Fruit fly (Drosophila melanogaster) whole organism, prepupa: ENCODE results near the gene bi.
A peak's percentile ranks its signal among the peaks of the same experiment; 100 is the strongest.

Experiments
- CG10631 ChIP-seq: fragments of 200-800 bp; sonication (Bioruptor generic); optimal IDR thresholded peaks from 2 replicates; lab custom pipeline; 2016; ENCODE audit warnings: missing biosample characterization, missing genetic modification characterization
- CG10669 ChIP-seq: fragments of 200-800 bp; sonication (Bioruptor generic); optimal IDR thresholded peaks from 3 replicates; lab custom pipeline; 2018; ENCODE audit warnings: missing biosample characterization, mild to moderate bottlenecking, missing genetic modification characterization, moderate library complexity
- CG11294 ChIP-seq: fragments of 200-800 bp; sonication (Bioruptor generic); IDR thresholded peaks from 2 replicates; pipeline ENCODE4 v1.3.6; 2022; ENCODE audit warnings: missing biosample characterization, missing genetic modification characterization
- CG11902 ChIP-seq: fragments of 200-800 bp; sonication (Bioruptor generic); optimal IDR thresholded peaks from 3 replicates; lab custom pipeline; 2016; ENCODE audit warnings: missing biosample characterization, missing genetic modification characterization
- CG15336 ChIP-seq: fragments of 200-800 bp; sonication (Bioruptor generic); IDR thresholded peaks from 2 replicates; pipeline ENCODE4 v1.3.6; 2022; ENCODE audit warnings: missing biosample characterization, missing genetic modification characterization
- CG1621 ChIP-seq: fragments of 200-800 bp; sonication (Bioruptor generic); optimal IDR thresholded peaks from 3 replicates; lab custom pipeline; 2018; ENCODE audit warnings: missing biosample characterization, mild to moderate bottlenecking, missing genetic modification characterization
- CG16779 ChIP-seq: fragments of 200-800 bp; sonication (Bioruptor generic); optimal IDR thresholded peaks from 3 replicates; lab custom pipeline; 2017; ENCODE audit warnings: missing biosample characterization, mild to moderate bottlenecking, missing genetic modification characterization
- CG3032 ChIP-seq: fragments of 200-800 bp; optimal IDR thresholded peaks from 2 replicates; lab custom pipeline; 2019; ENCODE audit warnings: missing biosample characterization, mild to moderate bottlenecking, missing genetic modification characterization, moderate library complexity
- CG34406 ChIP-seq: fragments of 200-800 bp; sonication (Bioruptor generic); optimal IDR thresholded peaks from 3 replicates; lab custom pipeline; 2016; ENCODE audit warnings: missing biosample characterization, missing genetic modification characterization
- CG3919 ChIP-seq: fragments of 200-800 bp; sonication (Bioruptor generic); optimal IDR thresholded peaks from 3 replicates; lab custom pipeline; 2016; ENCODE audit warnings: missing biosample characterization, missing genetic modification characterization
- CG4318 ChIP-seq: fragments of 200-800 bp; sonication (Bioruptor generic); optimal IDR thresholded peaks from 3 replicates; lab custom pipeline; 2017; ENCODE audit warnings: missing biosample characterization, mild to moderate bottlenecking, missing genetic modification characterization
- CG6163 ChIP-seq: fragments of 200-800 bp; sonication (Bioruptor generic); IDR thresholded peaks from 3 replicates; pipeline ENCODE4 v1.3.6; 2022; ENCODE audit warnings: missing biosample characterization, missing genetic modification characterization
- CG6276 ChIP-seq: fragments of 200-800 bp; sonication (Bioruptor generic); optimal IDR thresholded peaks from 2 replicates; lab custom pipeline; 2017; ENCODE audit warnings: missing biosample characterization, mild to moderate bottlenecking, missing genetic modification characterization
- CG6792 ChIP-seq: fragments of 200-800 bp; sonication (Bioruptor generic); optimal IDR thresholded peaks from 3 replicates; lab custom pipeline; 2016; ENCODE audit warnings: missing biosample characterization, missing genetic modification characterization
- CG6854 ChIP-seq: fragments of 200-800 bp; sonication (Bioruptor generic); optimal IDR thresholded peaks from 2 replicates; lab custom pipeline; 2017; ENCODE audit warnings: missing biosample characterization, mild to moderate bottlenecking, missing genetic modification characterization
- CG7368 ChIP-seq: fragments of 200-800 bp; sonication (Bioruptor generic); optimal IDR thresholded peaks from 3 replicates; lab custom pipeline; 2016; ENCODE audit warnings: missing biosample characterization, missing genetic modification characterization
- CG8119 ChIP-seq: fragments of 200-800 bp; sonication (Bioruptor generic); IDR thresholded peaks from 3 replicates; pipeline ENCODE4 v1.3.6; 2022; ENCODE audit warnings: missing biosample characterization, missing genetic modification characterization
- Eip75B ChIP-seq: fragments of 200-800 bp; sonication (Bioruptor generic); optimal IDR thresholded peaks from 3 replicates; lab custom pipeline; 2016; ENCODE audit warnings: missing biosample characterization, missing genetic modification characterization
- Eip78C ChIP-seq: fragments of 200-800 bp; sonication (Bioruptor generic); peaks from one replicate; lab custom pipeline; 2016; ENCODE audit warnings: missing biosample characterization, missing genetic modification characterization
- Ets21C ChIP-seq: fragments of 200-800 bp; sonication (Bioruptor generic); optimal IDR thresholded peaks from 3 replicates; lab custom pipeline; 2016; ENCODE audit warnings: missing biosample characterization, missing genetic modification characterization
- Ets96B ChIP-seq: fragments of 200-800 bp; optimal IDR thresholded peaks from 2 replicates; lab custom pipeline; 2019; ENCODE audit warnings: missing biosample characterization, mild to moderate bottlenecking, missing genetic modification characterization, moderate library complexity
- Gug ChIP-seq: fragments of 200-800 bp; sonication (Bioruptor generic); IDR thresholded peaks from 2 replicates; pipeline ENCODE4 v1.3.6; 2022; ENCODE audit warnings: missing biosample characterization, missing genetic modification characterization
- Hr38 ChIP-seq: sonication (Bioruptor generic); optimal IDR thresholded peaks from 2 replicates; lab custom pipeline; 2016; ENCODE audit warnings: missing biosample characterization, missing genetic modification characterization
- Hr39 ChIP-seq: fragments of 200-800 bp; sonication (Bioruptor generic); optimal IDR thresholded peaks from 2 replicates; lab custom pipeline; 2016; ENCODE audit warnings: missing biosample characterization, missing genetic modification characterization
- Hr4 ChIP-seq: fragments of 200-800 bp; sonication (Bioruptor generic); optimal IDR thresholded peaks from 3 replicates; lab custom pipeline; 2016; ENCODE audit warnings: missing biosample characterization, missing genetic modification characterization
- Met ChIP-seq: fragments of 200-800 bp; sonication (Bioruptor generic); optimal IDR thresholded peaks from 3 replicates; lab custom pipeline; 2016; ENCODE audit warnings: missing biosample characterization, missing genetic modification characterization
- OdsH ChIP-seq: fragments of 200-800 bp; sonication (Bioruptor generic); optimal IDR thresholded peaks from 3 replicates; lab custom pipeline; 2016; ENCODE audit warnings: missing biosample characterization, missing genetic modification characterization
- Smox ChIP-seq: fragments of 200-800 bp; sonication (Bioruptor generic); optimal IDR thresholded peaks from 3 replicates; lab custom pipeline; 2016; ENCODE audit warnings: missing biosample characterization, missing genetic modification characterization
- Sox102F ChIP-seq: fragments of 200-800 bp; sonication (Bioruptor generic); optimal IDR thresholded peaks from 2 replicates; lab custom pipeline; 2016; ENCODE audit warnings: missing biosample characterization, mild to moderate bottlenecking, missing genetic modification characterization
- Sox14 ChIP-seq: fragments of 200-800 bp; sonication (Bioruptor generic); optimal IDR thresholded peaks from 3 replicates; lab custom pipeline; 2016; ENCODE audit warnings: missing biosample characterization, missing genetic modification characterization
- Sox15 ChIP-seq: fragments of 200-800 bp; sonication (Bioruptor generic); optimal IDR thresholded peaks from 3 replicates; lab custom pipeline; 2016; ENCODE audit warnings: missing biosample characterization, missing genetic modification characterization
- achi ChIP-seq: fragments of 200-800 bp; sonication (Bioruptor generic); optimal IDR thresholded peaks from 3 replicates; lab custom pipeline; 2016; ENCODE audit warnings: missing biosample characterization, missing genetic modification characterization
- acj6 ChIP-seq: fragments of 200-800 bp; sonication (Bioruptor generic); optimal IDR thresholded peaks from 3 replicates; lab custom pipeline; 2016; ENCODE audit warnings: missing biosample characterization, missing genetic modification characterization
- cyc ChIP-seq: fragments of 200-800 bp; sonication (Bioruptor generic); optimal IDR thresholded peaks from 3 replicates; lab custom pipeline; 2016; ENCODE audit warnings: missing biosample characterization, missing genetic modification characterization
- dac ChIP-seq: fragments of 200-800 bp; sonication (Bioruptor generic); optimal IDR thresholded peaks from 2 replicates; lab custom pipeline; 2017; ENCODE audit warnings: missing biosample characterization, mild to moderate bottlenecking, missing genetic modification characterization
- dsx ChIP-seq: fragments of 200-800 bp; optimal IDR thresholded peaks from 3 replicates; lab custom pipeline; 2019; ENCODE audit warnings: missing biosample characterization, mild to moderate bottlenecking, missing genetic modification characterization, moderate library complexity; ENCODE audit not compliant: poor library complexity, severe bottlenecking
- eg ChIP-seq: fragments of 200-800 bp; sonication (Bioruptor generic); IDR thresholded peaks from 3 replicates; pipeline ENCODE4 v1.3.6; 2022; ENCODE audit warnings: missing biosample characterization, missing genetic modification characterization
- fd59A ChIP-seq: fragments of 200-800 bp; sonication (Bioruptor generic); optimal IDR thresholded peaks from 2 replicates; lab custom pipeline; 2017; ENCODE audit warnings: missing biosample characterization, mild to moderate bottlenecking, missing genetic modification characterization, missing genetic modification reagents
- fd85E ChIP-seq: fragments of 200-800 bp; sonication (Bioruptor generic); optimal IDR thresholded peaks from 3 replicates; lab custom pipeline; 2016; ENCODE audit warnings: missing biosample characterization, missing genetic modification characterization
- lz ChIP-seq: fragments of 200-800 bp; sonication (Bioruptor generic); optimal IDR thresholded peaks from 3 replicates; lab custom pipeline; 2016; ENCODE audit warnings: missing biosample characterization, missing genetic modification characterization
- net ChIP-seq: fragments of 200-800 bp; sonication (Bioruptor generic); optimal IDR thresholded peaks from 3 replicates; lab custom pipeline; 2016; ENCODE audit warnings: missing biosample characterization, missing genetic modification characterization
- salr ChIP-seq, 2 experiments: fragments of 200-800 bp; sonication (Bioruptor generic); optimal IDR thresholded peaks; 3 replicates each; lab custom pipeline; 2016 to 2018; ENCODE audit warnings: missing biosample characterization in 2 of 2, missing genetic modification characterization in 2 of 2, mild to moderate bottlenecking in 1 of 2
- spab ChIP-seq: fragments of 200-800 bp; sonication (Bioruptor generic); optimal IDR thresholded peaks from 2 replicates; lab custom pipeline; 2017; ENCODE audit warnings: missing biosample characterization, mild to moderate bottlenecking, missing genetic modification characterization, missing genetic modification reagents
- ss ChIP-seq, 2 experiments: fragments of 200-800 bp; sonication (Bioruptor generic); optimal IDR thresholded peaks; 2 replicates in 1 of 2; 3 replicates in 1 of 2; lab custom pipeline; 2017 to 2018; ENCODE audit warnings: mild to moderate bottlenecking in 2 of 2, missing biosample characterization in 2 of 2, missing genetic modification characterization in 2 of 2, moderate library complexity in 1 of 2
- svp ChIP-seq: fragments of 200-800 bp; sonication (Bioruptor generic); peaks from one replicate; lab custom pipeline; 2016; ENCODE audit warnings: missing biosample characterization, missing genetic modification characterization
- topi ChIP-seq: fragments of 200-800 bp; sonication (Bioruptor generic); optimal IDR thresholded peaks from 3 replicates; lab custom pipeline; 2016; ENCODE audit warnings: missing biosample characterization, missing genetic modification characterization
- vri ChIP-seq: fragments of 200-800 bp; sonication (Bioruptor generic); optimal IDR thresholded peaks from 3 replicates; lab custom pipeline; 2016; ENCODE audit warnings: missing biosample characterization, mild to moderate bottlenecking, missing genetic modification characterization

bi gene

dm6 chrX:4446009-4446408 lies 33.4 kb downstream of the bi start (continued):
- peak; percentile 51 for TF ChIP-seq lz (GFP tag; lab: Kevin White, UChicago)
- no peak for TF ChIP-seq Ets96B (tag; lab: Kevin White, UChicago)
- TF ChIP-seq salr (GFP tag; optimal IDR thresholded peaks at IDR 0.05; lab: Kevin White, UChicago), result no peak
- no peak for TF ChIP-seq CG6163 (GFP tag; lab: Robert Waterston, UW)
- no peak for TF ChIP-seq CG15336
- peak; percentile 34 for TF ChIP-seq Eip78C
- peak; percentile 20; the same call in 1 of the 3 replicates for TF ChIP-seq eg (GFP tag; lab: Robert Waterston, UW)

dm6 chrX:4447584-4447983 lies 34.9 kb downstream of the bi start:
- TF ChIP-seq topi (GFP tag; lab: Kevin White, UChicago), result no peak
- TF ChIP-seq CG6854 (GFP tag; lab: Kevin White, UChicago), result no peak
- no peak for TF ChIP-seq Ets21C (GFP tag; lab: Kevin White, UChicago)
- no peak for TF ChIP-seq achi (GFP tag; lab: Kevin White, UChicago)
- no peak for TF ChIP-seq svp
- no peak for TF ChIP-seq Eip75B (GFP tag; lab: Kevin White, UChicago)
- TF ChIP-seq OdsH (GFP tag; lab: Kevin White, UChicago), result no peak
- TF ChIP-seq CG3032, result no peak
- TF ChIP-seq CG10669 (GFP tag; lab: Kevin White, UChicago), result no peak
- TF ChIP-seq lz (GFP tag; lab: Kevin White, UChicago), result no peak
- TF ChIP-seq spab (GFP tag; lab: Kevin White, UChicago), result no peak
- no peak for TF ChIP-seq Ets96B (tag; lab: Kevin White, UChicago)

- peak; percentile 20 for TF ChIP-seq net (GFP tag; lab: Kevin White, UChicago)
- no peak for TF ChIP-seq Sox15 (GFP tag; lab: Kevin White, UChicago)
- peak; percentile 69; the same call in 2 of the 3 replicates for TF ChIP-seq CG6163 (GFP tag; lab: Robert Waterston, UW)
- no peak for TF ChIP-seq Met (GFP tag; lab: Kevin White, UChicago)
- no peak for TF ChIP-seq Sox14 (GFP tag; lab: Kevin White, UChicago)
- no peak for TF ChIP-seq dac (GFP tag; lab: Kevin White, UChicago)
- no peak for TF ChIP-seq CG6792 (GFP tag; lab: Kevin White, UChicago)
- TF ChIP-seq CG6276 (GFP tag; lab: Kevin White, UChicago), result peak; percentile 19
- no peak for TF ChIP-seq CG11294 (GFP tag; lab: Robert Waterston, UW)
- TF ChIP-seq CG10669 (GFP tag; lab: Kevin White, UChicago), result no peak
- no peak for TF ChIP-seq Smox (GFP tag; lab: Kevin White, UChicago)
- no peak for TF ChIP-seq Hr4 (GFP tag; lab: Kevin White, UChicago)
- no peak for TF ChIP-seq CG1621 (tag; lab: Kevin White, UChicago)
- TF ChIP-seq vri (GFP tag; lab: Kevin White, UChicago), result no peak
- TF ChIP-seq Ets21C (GFP tag; lab: Kevin White, UChicago), result no peak
- TF ChIP-seq dsx (GFP tag; lab: Kevin White, UChicago), result no peak
- TF ChIP-seq Sox102F (GFP tag; lab: Kevin White, UChicago), result peak; percentile 6
- TF ChIP-seq lz (GFP tag; lab: Kevin White, UChicago), result no peak
- no peak for TF ChIP-seq Gug (GFP tag; lab: Robert Waterston, UW)
- peak; percentile 64 for TF ChIP-seq CG15336
- TF ChIP-seq CG4318 (GFP tag; lab: Kevin White, UChicago), result no peak
- no peak for TF ChIP-seq CG7368 (GFP tag; lab: Kevin White, UChicago)
- TF ChIP-seq CG11902 (GFP tag; lab: Kevin White, UChicago), result no peak
- no peak for TF ChIP-seq spab (GFP tag; lab: Kevin White, UChicago)
- peak; percentile 65; the same call in 2 of the 3 replicates for TF ChIP-seq eg (GFP tag; lab: Robert Waterston, UW)
- TF ChIP-seq achi (GFP tag; lab: Kevin White, UChicago), result peak; percentile 17
- no peak for TF ChIP-seq Hr39 (GFP tag; lab: Kevin White, UChicago)
- peak; percentile 75 for TF ChIP-seq CG8119 (GFP tag; lab: Robert Waterston, UW)
- TF ChIP-seq fd85E (GFP tag; lab: Kevin White, UChicago), result no peak
- TF ChIP-seq acj6, result no peak
- TF ChIP-seq CG16779 (tag; lab: Kevin White, UChicago), result no peak
- no peak for TF ChIP-seq CG3919 (GFP tag; lab: Kevin White, UChicago)
- no peak for TF ChIP-seq CG10631 (GFP tag; lab: Kevin White, UChicago)
- TF ChIP-seq cyc (GFP tag; lab: Kevin White, UChicago), result no peak
- no peak for TF ChIP-seq CG34406
- TF ChIP-seq Hr38 (GFP tag; lab: Kevin White, UChicago), result no peak
- no peak for TF ChIP-seq svp
- TF ChIP-seq CG6854 (GFP tag; lab: Kevin White, UChicago), result no peak
- no peak for TF ChIP-seq fd59A (GFP tag; lab: Kevin White, UChicago)
- no peak for TF ChIP-seq Ets96B (tag; lab: Kevin White, UChicago)
- TF ChIP-seq CG3032, result no peak
- no peak for TF ChIP-seq ss (GFP tag; optimal IDR thresholded peaks at IDR 0.05; lab: Kevin White, UChicago)
- peak; percentile 70 for TF ChIP-seq Eip78C
These were observed 36.0 kb downstream of the bi start for dm6 chrX:4448677-4449076.
